Worm (Caenorhabditis elegans) whole organism, L1 larva: ENCODE results near the gene F59E12.15.
A peak's percentile ranks its signal among the peaks of the same experiment; 100 is the strongest.

Experiments
- C04F5.9 ChIP-seq: sonication (generic microtip); optimal IDR thresholded peaks from 2 replicates; lab custom pipeline; 2016; ENCODE audit warnings: missing genetic modification characterization, missing compliant biosample characterization
- C16A3.4 ChIP-seq: fragments of 150-350 bp; optimal IDR thresholded peaks from 2 replicates; lab custom pipeline; 2014; ENCODE audit warnings: missing biosample characterization, missing genetic modification characterization
- C34B4.2 ChIP-seq: sonication (generic microtip); optimal IDR thresholded peaks from 2 replicates; lab custom pipeline; 2017; ENCODE audit warnings: mild to moderate bottlenecking, missing genetic modification characterization, missing compliant biosample characterization
- F16B12.6 ChIP-seq: fragments of 150-350 bp; optimal IDR thresholded peaks from 2 replicates; lab custom pipeline; 2014; ENCODE audit warnings: missing biosample characterization, missing genetic modification characterization
- Y116A8C.19 ChIP-seq: sonication (generic microtip); optimal IDR thresholded peaks from 2 replicates; lab custom pipeline; 2016; ENCODE audit warnings: missing compliant biosample characterization, missing genetic modification characterization, borderline replicate concordance
- aha-1 ChIP-seq: fragments of 150-350 bp; optimal IDR thresholded peaks from 2 replicates; lab custom pipeline; 2014; ENCODE audit warnings: missing biosample characterization, missing genetic modification characterization
- alr-1 ChIP-seq: fragments of 200-800 bp; sonication (Bioruptor generic); optimal IDR thresholded peaks from 2 replicates; lab custom pipeline; 2018; ENCODE audit warnings: borderline replicate concordance, mild to moderate bottlenecking, missing genetic modification characterization, missing compliant biosample characterization
- ceh-63 ChIP-seq: fragments of 200-800 bp; sonication (Bioruptor generic); optimal IDR thresholded peaks from 2 replicates; lab custom pipeline; 2018; ENCODE audit warnings: mild to moderate bottlenecking, missing genetic modification characterization, missing compliant biosample characterization
- ceh-82 ChIP-seq, 3 experiments: fragments of 150-350 bp in 1 of 3; sonication (generic microtip) in 2 of 3; optimal IDR thresholded peaks; 2 replicates each; lab custom pipeline; 2014 to 2017; ENCODE audit warnings: missing biosample characterization in 3 of 3, missing genetic modification characterization in 3 of 3
- ceh-88 ChIP-seq: fragments of 200-800 bp; sonication (Bioruptor generic); IDR thresholded peaks from 2 replicates; pipeline ENCODE4 v1.3.6; 2022; ENCODE audit warnings: missing genetic modification characterization, missing compliant biosample characterization
- ces-1 ChIP-seq: fragments of 150-350 bp; optimal IDR thresholded peaks from 2 replicates; lab custom pipeline; 2014; ENCODE audit warnings: missing biosample characterization, missing genetic modification reagents, missing genetic modification characterization
- dsc-1 ChIP-seq: sonication (generic microtip); optimal IDR thresholded peaks from 2 replicates; lab custom pipeline; 2016; ENCODE audit warnings: mild to moderate bottlenecking, missing genetic modification characterization, missing compliant biosample characterization
- egl-13 ChIP-seq: sonication (generic microtip); optimal IDR thresholded peaks from 2 replicates; lab custom pipeline; 2016; ENCODE audit warnings: missing genotype, missing genetic modification reagents, missing genetic modification characterization, missing compliant biosample characterization
- egl-27 ChIP-seq, 2 experiments: fragments of 150-350 bp in 1 of 2; sonication (generic microtip); optimal IDR thresholded peaks; 3 replicates each; lab custom pipeline; 2017 to 2018; ENCODE audit warnings: missing biosample characterization in 2 of 2, missing genetic modification characterization in 2 of 2, missing genetic modification reagents in 2 of 2
- elt-2 ChIP-seq: sonication (generic microtip); optimal IDR thresholded peaks from 2 replicates; lab custom pipeline; 2016; ENCODE audit warnings: missing genetic modification characterization, mild to moderate bottlenecking, inconsistent platforms, missing compliant biosample characterization, missing genetic modification reagents
- elt-3 ChIP-seq, 6 experiments: fragments of 150-350 bp in 1 of 6; sonication (generic microtip); optimal IDR thresholded peaks; 2 replicates each; lab custom pipeline; 2017 to 2018; ENCODE audit warnings: missing biosample characterization in 6 of 6, missing genetic modification characterization in 6 of 6, inconsistent platforms in 1 of 6
- ets-5 ChIP-seq: fragments of 200-800 bp; sonication (Bioruptor generic); IDR thresholded peaks from 2 replicates; pipeline ENCODE4 v1.3.6; 2022; ENCODE audit warnings: missing genetic modification characterization, missing compliant biosample characterization
- fkh-4 ChIP-seq: sonication (generic microtip); optimal IDR thresholded peaks from 2 replicates; lab custom pipeline; 2016; ENCODE audit warnings: missing compliant biosample characterization, missing genetic modification characterization, borderline replicate concordance
- fkh-8 ChIP-seq: sonication (generic microtip); optimal IDR thresholded peaks from 2 replicates; lab custom pipeline; 2016; ENCODE audit warnings: mild to moderate bottlenecking, missing genetic modification characterization, missing compliant biosample characterization
- fos-1 ChIP-seq: fragments of 150-350 bp; optimal IDR thresholded peaks from 2 replicates; lab custom pipeline; 2014; ENCODE audit warnings: missing biosample characterization, missing genetic modification characterization
- hlh-17 ChIP-seq: fragments of 200-800 bp; sonication (Bioruptor generic); optimal IDR thresholded peaks from 2 replicates; lab custom pipeline; 2018; ENCODE audit warnings: missing genetic modification characterization, mild to moderate bottlenecking, missing compliant biosample characterization, moderate library complexity, borderline replicate concordance
- hlh-4 ChIP-seq: sonication (generic microtip); optimal IDR thresholded peaks from 2 replicates; lab custom pipeline; 2016; ENCODE audit warnings: mild to moderate bottlenecking, missing genetic modification characterization, missing compliant biosample characterization
- isw-1 ChIP-seq: fragments of 200-800 bp; sonication (Bioruptor generic); IDR thresholded peaks from 2 replicates; pipeline ENCODE4 v1.3.6; 2022; ENCODE audit warnings: missing genetic modification characterization, missing compliant biosample characterization
- jun-1 ChIP-seq: fragments of 150-350 bp; optimal IDR thresholded peaks from 2 replicates; lab custom pipeline; 2014; ENCODE audit warnings: missing biosample characterization, missing genetic modification reagents, missing genetic modification characterization
- lin-14 ChIP-seq: fragments of 200-800 bp; sonication (Bioruptor generic); optimal IDR thresholded peaks from 2 replicates; lab custom pipeline; 2018; ENCODE audit warnings: mild to moderate bottlenecking, missing genetic modification characterization, moderate library complexity, missing compliant biosample characterization
- lin-15B ChIP-seq: fragments of 150-350 bp; sonication (generic microtip); optimal IDR thresholded peaks from 3 replicates; lab custom pipeline; 2014; ENCODE audit warnings: missing biosample characterization, missing genetic modification characterization
- lin-35 ChIP-seq, 2 experiments: fragments of 150-350 bp; optimal IDR thresholded peaks; 2 replicates each; lab custom pipeline; 2014; ENCODE audit warnings: missing biosample characterization in 2 of 2, missing genetic modification characterization in 2 of 2, missing genetic modification reagents in 2 of 2
- mab-9 ChIP-seq: fragments of 200-800 bp; sonication (Bioruptor generic); IDR thresholded peaks from 2 replicates; pipeline ENCODE4 v1.3.6; 2022; ENCODE audit warnings: missing genetic modification reagents, missing genetic modification characterization, missing compliant biosample characterization
- mdl-1 ChIP-seq, 2 experiments: fragments of 150-350 bp; optimal IDR thresholded peaks; 2 replicates each; lab custom pipeline; 2014 to 2017; ENCODE audit warnings: missing biosample characterization in 2 of 2, missing genetic modification characterization in 2 of 2, inconsistent platforms in 1 of 2
- mep-1 ChIP-seq: fragments of 150-350 bp; optimal IDR thresholded peaks from 2 replicates; lab custom pipeline; 2014; ENCODE audit warnings: missing biosample characterization, missing genetic modification characterization
- nhr-11 ChIP-seq: fragments of 150-350 bp; optimal IDR thresholded peaks from 2 replicates; lab custom pipeline; 2014; ENCODE audit warnings: missing biosample characterization, missing genetic modification characterization
- nhr-28 ChIP-seq: fragments of 150-350 bp; optimal IDR thresholded peaks from 2 replicates; lab custom pipeline; 2014; ENCODE audit warnings: missing biosample characterization, missing genetic modification characterization
- nhr-47 ChIP-seq: sonication (generic microtip); optimal IDR thresholded peaks from 2 replicates; lab custom pipeline; 2016; ENCODE audit warnings: mild to moderate bottlenecking, missing genetic modification characterization, moderate library complexity, missing compliant biosample characterization
- nhr-77 ChIP-seq: fragments of 150-350 bp; optimal IDR thresholded peaks from 2 replicates; lab custom pipeline; 2014; ENCODE audit warnings: missing biosample characterization, missing genetic modification characterization
- nhr-85 ChIP-seq: sonication (generic microtip); peaks from one replicate; lab custom pipeline; 2016; ENCODE audit warnings: missing genetic modification characterization, inconsistent platforms, missing compliant biosample characterization
- pag-3 ChIP-seq: sonication (generic microtip); optimal IDR thresholded peaks from 2 replicates; lab custom pipeline; 2017; ENCODE audit warnings: missing genetic modification characterization, mild to moderate bottlenecking, missing compliant biosample characterization, antibody characterized with exemption, borderline replicate concordance; ENCODE audit not compliant: insufficient read depth
- pqm-1 ChIP-seq: sonication (generic microtip); optimal IDR thresholded peaks from 3 replicates; lab custom pipeline; 2017; ENCODE audit warnings: missing biosample characterization, missing genetic modification characterization
- rnt-1 ChIP-seq: sonication (generic microtip); optimal IDR thresholded peaks from 2 replicates; lab custom pipeline; 2016; ENCODE audit warnings: mild to moderate bottlenecking, missing genetic modification characterization, moderate library complexity, missing compliant biosample characterization
- skn-1 ChIP-seq: fragments of 150-350 bp; optimal IDR thresholded peaks from 2 replicates; lab custom pipeline; 2014; ENCODE audit warnings: missing biosample characterization, missing genetic modification characterization
- snu-23 ChIP-seq: sonication (generic microtip); optimal IDR thresholded peaks from 2 replicates; lab custom pipeline; 2016; ENCODE audit warnings: missing genetic modification characterization, missing compliant biosample characterization
- unc-130 ChIP-seq: fragments of 150-350 bp; optimal IDR thresholded peaks from 2 replicates; lab custom pipeline; 2017; ENCODE audit warnings: missing biosample characterization, missing genetic modification characterization, inconsistent platforms
- unc-86 ChIP-seq: sonication (generic microtip); optimal IDR thresholded peaks from 2 replicates; lab custom pipeline; 2016; ENCODE audit warnings: missing genetic modification characterization, missing compliant biosample characterization
- unc-98 ChIP-seq: fragments of 200-800 bp; sonication (Bioruptor generic); IDR thresholded peaks from 2 replicates; pipeline ENCODE4 v1.3.6; 2022; ENCODE audit warnings: missing genetic modification characterization, missing compliant biosample characterization
- vab-15 ChIP-seq: sonication (generic microtip); optimal IDR thresholded peaks from 2 replicates; lab custom pipeline; 2017; ENCODE audit warnings: missing genotype, mild to moderate bottlenecking, missing genetic modification characterization, missing compliant biosample characterization
- xbp-1 ChIP-seq: sonication (generic microtip); optimal IDR thresholded peaks from 2 replicates; lab custom pipeline; 2016; ENCODE audit warnings: missing genetic modification characterization, missing compliant biosample characterization
- ztf-11 ChIP-seq, 2 experiments: sonication (generic microtip); optimal IDR thresholded peaks; 2 replicates each; lab custom pipeline; 2016 to 2017; ENCODE audit warnings: missing genetic modification characterization in 2 of 2, missing biosample characterization in 1 of 2, missing compliant biosample characterization in 1 of 2

Gene F59E12.15

DNA sequence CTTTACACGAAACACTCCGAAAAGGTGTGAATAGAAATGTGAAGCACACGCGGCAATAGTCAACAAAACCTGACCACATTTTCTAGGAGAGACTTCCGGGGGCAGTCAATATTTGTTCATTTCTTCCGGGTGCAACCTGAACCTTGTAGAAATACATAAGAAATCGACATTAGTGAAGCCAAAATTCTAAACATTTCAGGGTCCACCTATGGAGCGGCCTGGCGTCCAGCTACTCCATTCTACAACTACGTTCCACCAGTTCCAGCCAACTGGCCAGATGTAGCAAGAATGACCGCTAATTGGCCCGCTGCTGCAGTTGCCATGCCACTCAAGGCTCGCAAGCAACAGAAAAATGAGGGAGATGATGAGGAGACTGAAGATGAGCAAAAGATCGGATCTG is 48.9 kb downstream of the F59E12.15 start:
- TF ChIP-seq egl-27 (tag; optimal IDR thresholded peaks at IDR 0.05; lab: Kevin White, UChicago) (no peak), vab-15 (tag; lab: Kevin White, UChicago) (no peak), nhr-11 (no peak), skn-1 (tag; lab: Kevin White, UChicago) (no peak), Y116A8C.19 (tag; lab: Kevin White, UChicago) (no peak), alr-1 (tag; lab: Kevin White, UChicago) (no peak), nhr-47 (tag; lab: Kevin White, UChicago) (no peak), mep-1 (tag; lab: Kevin White, UChicago) (no peak), ceh-63 (GFP tag; lab: Kevin White, UChicago) (no peak), lin-14 (GFP tag; lab: Kevin White, UChicago) (no peak), fos-1 (tag; lab: Kevin White, UChicago) (no peak), lin-35 (GFP tag; optimal IDR thresholded peaks at IDR 0.05; lab: Kevin White, UChicago) (no peak), C04F5.9 (no peak), hlh-4 (tag; lab: Kevin White, UChicago) (no peak), pag-3 (tag; lab: Kevin White, UChicago) (no peak)

DNA sequence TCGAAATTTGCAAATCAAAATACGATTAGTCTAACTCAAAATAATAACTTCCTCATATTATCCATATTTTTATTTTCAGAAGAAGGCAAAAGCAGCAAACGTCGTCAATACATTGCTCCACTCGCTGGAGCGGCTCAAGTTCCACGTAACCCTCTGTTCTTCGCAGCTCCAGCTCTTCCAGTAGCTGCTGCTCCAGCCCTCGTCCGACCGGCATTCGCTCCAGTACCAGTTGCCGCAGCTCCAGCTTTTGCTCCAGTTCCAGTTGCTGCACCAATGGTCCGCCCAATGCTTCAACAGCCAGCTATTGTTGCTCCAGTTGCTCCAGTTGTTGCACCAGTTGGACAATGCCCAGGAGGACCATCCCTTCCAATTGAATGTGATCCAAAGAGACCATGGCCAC is 49.5 kb downstream of the F59E12.15 start:
- TF ChIP-seq ceh-88 (GFP tag; lab: Robert Waterston, UW) (no peak), rnt-1 (no peak), ztf-11 (tag; optimal IDR thresholded peaks at IDR 0.05; lab: Kevin White, UChicago) (no peak), dsc-1 (tag; lab: Kevin White, UChicago) (no peak), fkh-4 (tag; lab: Kevin White, UChicago) (no peak), unc-86 (tag; lab: Kevin White, UChicago) (no peak)

DNA sequence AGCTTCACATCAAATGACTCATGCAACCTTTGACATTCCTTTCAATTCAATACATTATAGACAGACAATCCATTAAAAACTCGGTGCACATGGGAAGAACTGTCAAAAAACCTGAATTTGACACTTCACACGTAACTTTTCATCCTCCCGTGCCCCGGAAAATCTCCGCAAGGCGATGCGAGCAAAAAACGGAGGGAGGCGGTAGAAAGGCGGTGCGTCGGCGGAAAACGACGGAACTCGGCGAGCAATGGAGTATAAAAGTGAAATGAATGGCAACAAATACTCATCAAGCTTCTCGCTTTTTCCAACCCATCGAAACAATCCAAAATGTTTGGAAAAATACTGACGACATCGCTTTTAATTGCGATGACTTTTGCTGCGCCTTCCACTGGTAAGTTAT is 50.1 kb downstream of the F59E12.15 start, which contains the start of gene T25E4.1:
T25E4.1 (plus strand) TSS at position 301 of the 400 bp plus-strand sequence.
- no peak for TF ChIP-seq mab-9 (GFP tag; lab: Robert Waterston, UW)
- no peak for TF ChIP-seq egl-13
- no peak for TF ChIP-seq unc-98 (GFP tag; lab: Robert Waterston, UW)
- TF ChIP-seq, all 84 proteins: peak for 0

DNA sequence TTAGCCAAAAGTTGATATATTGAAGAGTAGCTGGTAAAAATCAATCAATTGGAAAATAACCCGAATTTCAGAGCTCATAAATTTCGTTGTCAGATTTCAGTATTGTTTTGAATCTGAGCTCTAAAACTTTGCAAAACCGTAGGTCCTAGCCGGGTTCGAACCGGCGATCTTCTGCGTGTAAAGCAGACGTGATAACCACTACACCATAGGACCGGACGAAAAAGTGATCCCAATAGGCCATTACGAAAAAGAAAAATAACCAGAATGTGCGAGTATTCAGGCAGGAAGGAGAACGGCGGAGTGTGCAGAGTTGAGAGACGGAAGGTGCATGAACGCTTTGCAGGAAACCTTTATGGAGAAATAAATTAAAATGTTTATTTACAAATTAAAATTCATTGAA is 51.1 kb downstream of the F59E12.15 start:
- no peak for TF ChIP-seq ces-1 (GFP tag; lab: Kevin White, UChicago)
- peak; percentile 55 for TF ChIP-seq snu-23 (GFP tag; lab: Kevin White, UChicago)
- no peak for TF ChIP-seq ztf-11 (tag; optimal IDR thresholded peaks at IDR 0.05; lab: Kevin White, UChicago)
- TF ChIP-seq nhr-85 (tag; lab: Kevin White, UChicago) = no peak
- TF ChIP-seq C34B4.2 (tag; lab: Kevin White, UChicago) = no peak
- TF ChIP-seq C16A3.4 (tag; lab: Kevin White, UChicago) = peak; percentile 54
- no peak for TF ChIP-seq nhr-28 (tag; lab: Kevin White, UChicago)
- TF ChIP-seq hlh-4 (tag; lab: Kevin White, UChicago) = no peak
- TF ChIP-seq isw-1 (GFP tag; lab: Robert Waterston, UW) = no peak
- peak; percentile 5 for TF ChIP-seq xbp-1 (tag; lab: Kevin White, UChicago)
- TF ChIP-seq egl-13 = peak; percentile 0
- no peak for TF ChIP-seq dsc-1 (tag; lab: Kevin White, UChicago)
- peak; percentile 37 for TF ChIP-seq elt-2 (tag; lab: Kevin White, UChicago)
- TF ChIP-seq ceh-63 (GFP tag; lab: Kevin White, UChicago) = no peak
- no peak for TF ChIP-seq vab-15 (tag; lab: Kevin White, UChicago)
- peak; percentile 66 for TF ChIP-seq fkh-8 (tag; lab: Kevin White, UChicago)
- no peak for TF ChIP-seq ets-5
- TF ChIP-seq C04F5.9 = no peak
- TF ChIP-seq alr-1 (tag; lab: Kevin White, UChicago) = no peak
- peak in 1 of 3 experiments; percentile 6 for TF ChIP-seq ceh-82 (tag; optimal IDR thresholded peaks at IDR 0.05; lab: Kevin White, UChicago)
- TF ChIP-seq unc-98 (GFP tag; lab: Robert Waterston, UW) = no peak
- no peak for TF ChIP-seq jun-1
- TF ChIP-seq pqm-1 (tag; lab: Kevin White, UChicago) = no peak
- no peak for TF ChIP-seq lin-15B (tag; lab: Kevin White, UChicago)
- no peak for TF ChIP-seq nhr-77 (tag; lab: Kevin White, UChicago)
- no peak for TF ChIP-seq aha-1 (tag; lab: Kevin White, UChicago)
- TF ChIP-seq unc-130 (tag; lab: Kevin White, UChicago) = no peak
- no peak for TF ChIP-seq F16B12.6 (tag; lab: Kevin White, UChicago)
- no peak for TF ChIP-seq hlh-17 (GFP tag; lab: Kevin White, UChicago)
- TF ChIP-seq mdl-1 (tag; optimal IDR thresholded peaks at IDR 0.05; lab: Kevin White, UChicago) = peak in 1 of 2 experiments; percentile 30
- TF ChIP-seq elt-3 (tag; optimal IDR thresholded peaks at IDR 0.05; lab: Kevin White, UChicago) = no peak
